Fruit fly (Drosophila melanogaster): ENCODE data around the gene Cpr92A.

Cpr92A gene

dm6 chr3R:19641058-19641457 lies 42.3 kb upstream of the Cpr92A start:
- TF ChIP-seq usp (GFP tag; optimal IDR thresholded peaks at IDR 0.05) (no peak), Dfd (GFP tag; optimal IDR thresholded peaks at IDR 0.05) (no peak), ey (GFP tag; optimal IDR thresholded peaks at IDR 0.05) (no peak), woc (GFP tag; optimal IDR thresholded peaks at IDR 0.05) (no peak), br (GFP tag; optimal IDR thresholded peaks at IDR 0.05) (peak; percentile 30), Dif (GFP tag; optimal IDR thresholded peaks at IDR 0.05; ENCODE audit: partially characterized antibody) (peak; percentile 12), HLH106 (tag; optimal IDR thresholded peaks at IDR 0.05) (no peak), dmrt93B (GFP tag; optimal IDR thresholded peaks at IDR 0.05) (no peak), dsf (GFP tag; optimal IDR thresholded peaks at IDR 0.05; ENCODE audit: borderline replicate concordance) (no peak), Rel (GFP tag; optimal IDR thresholded peaks at IDR 0.05) (no peak), Rel (tag; optimal IDR thresholded peaks at IDR 0.05) (peak; percentile 93), Myc (optimal IDR thresholded peaks at IDR 0.05) (no peak), CrebA (GFP tag; optimal IDR thresholded peaks at IDR 0.05; ENCODE audit: borderline replicate concordance) (no peak), CG9705 (GFP tag; optimal IDR thresholded peaks at IDR 0.05) (no peak), Jra (GFP tag; optimal IDR thresholded peaks at IDR 0.05) (no peak), lola (GFP tag; optimal IDR thresholded peaks at IDR 0.05) (no peak), dl (GFP tag; optimal IDR thresholded peaks at IDR 0.05; ENCODE audit: insufficient read depth in 1 of 2, partially characterized antibody in 2 of 2) (peak; percentile 54 to 55), pan (optimal IDR thresholded peaks at IDR 0.05) (no peak), fru (GFP tag; optimal IDR thresholded peaks at IDR 0.05) (no peak)

dm6 chr3R:19638004-19638403 lies 39.2 kb upstream of the Cpr92A start:
- TF ChIP-seq usp (GFP tag; optimal IDR thresholded peaks at IDR 0.05) (no peak), N (GFP tag; optimal IDR thresholded peaks at IDR 0.05) (no peak), Hr83 (GFP tag; optimal IDR thresholded peaks at IDR 0.05; ENCODE audit: poor library complexity, severe bottlenecking) (no peak), Dfd (GFP tag; optimal IDR thresholded peaks at IDR 0.05) (no peak), Vsx2 (GFP tag; optimal IDR thresholded peaks at IDR 0.05; ENCODE audit: partially characterized antibody) (no peak), woc (GFP tag; optimal IDR thresholded peaks at IDR 0.05) (no peak), h (GFP tag; optimal IDR thresholded peaks at IDR 0.05) (no peak)

- TF ChIP-seq brk (GFP tag; optimal IDR thresholded peaks at IDR 0.05) (no peak), Vsx2 (GFP tag; optimal IDR thresholded peaks at IDR 0.05; ENCODE audit: partially characterized antibody) (no peak), Hr83 (GFP tag; optimal IDR thresholded peaks at IDR 0.05; ENCODE audit: poor library complexity, severe bottlenecking) (no peak), GATAd (GFP tag; optimal IDR thresholded peaks at IDR 0.05) (no peak)
Measured at dm6 chr3R:19634649-19635048, 35.9 kb upstream of the Cpr92A start, which contains the start of gene CG34138. CG34138 (plus strand) TSS chr3R:19634949.

- TF ChIP-seq brk (GFP tag; optimal IDR thresholded peaks at IDR 0.05) (no peak), woc (GFP tag; optimal IDR thresholded peaks at IDR 0.05) (no peak), fru (GFP tag; optimal IDR thresholded peaks at IDR 0.05) (no peak), Hr78 (GFP tag; optimal IDR thresholded peaks at IDR 0.05) (no peak), foxo (GFP tag; optimal IDR thresholded peaks at IDR 0.05) (no peak), HLH106 (tag; optimal IDR thresholded peaks at IDR 0.05) (no peak), GATAd (GFP tag; optimal IDR thresholded peaks at IDR 0.05) (no peak), psq (GFP tag; optimal IDR thresholded peaks at IDR 0.05) (no peak), CG32264 (GFP tag; optimal IDR thresholded peaks at IDR 0.05) (no peak), pan (optimal IDR thresholded peaks at IDR 0.05) (no peak), jim (GFP tag; optimal IDR thresholded peaks at IDR 0.05) (no peak), Mio (GFP tag; optimal IDR thresholded peaks at IDR 0.05) (no peak), rgr (GFP tag; optimal IDR thresholded peaks at IDR 0.05) (no peak), dl (GFP tag; optimal IDR thresholded peaks at IDR 0.05; ENCODE audit: insufficient read depth in 1 of 2, partially characterized antibody in 2 of 2) (peak; percentile 11 to 26), Dif (GFP tag; optimal IDR thresholded peaks at IDR 0.05; ENCODE audit: partially characterized antibody) (peak; percentile 63), Sp1 (GFP tag; optimal IDR thresholded peaks at IDR 0.05) (no peak), Rel (GFP tag; optimal IDR thresholded peaks at IDR 0.05) (no peak), Rel (tag; optimal IDR thresholded peaks at IDR 0.05) (no peak), usp (GFP tag; optimal IDR thresholded peaks at IDR 0.05) (no peak), Dfd (GFP tag; optimal IDR thresholded peaks at IDR 0.05) (no peak), h (GFP tag; optimal IDR thresholded peaks at IDR 0.05) (peak; percentile 34), sv (GFP tag; optimal IDR thresholded peaks at IDR 0.05) (no peak), dmrt93B (GFP tag; optimal IDR thresholded peaks at IDR 0.05) (no peak), br (GFP tag; optimal IDR thresholded peaks at IDR 0.05) (no peak), Vsx2 (GFP tag; optimal IDR thresholded peaks at IDR 0.05; ENCODE audit: partially characterized antibody) (peak; percentile 44), CG9705 (GFP tag; optimal IDR thresholded peaks at IDR 0.05) (no peak), sage (GFP tag; optimal IDR thresholded peaks at IDR 0.05) (no peak), OdsH (GFP tag; optimal IDR thresholded peaks at IDR 0.05) (no peak), Jra (GFP tag; optimal IDR thresholded peaks at IDR 0.05) (no peak)
Measured at dm6 chr3R:19632685-19633116, 33.9 kb upstream of the Cpr92A start, which contains the start of gene CG6231. CG6231 (minus strand) TSS chr3R:19632718.
